Worm (Caenorhabditis elegans): ENCODE measurements around the gene srt-48.

srt-48 gene

DNA sequence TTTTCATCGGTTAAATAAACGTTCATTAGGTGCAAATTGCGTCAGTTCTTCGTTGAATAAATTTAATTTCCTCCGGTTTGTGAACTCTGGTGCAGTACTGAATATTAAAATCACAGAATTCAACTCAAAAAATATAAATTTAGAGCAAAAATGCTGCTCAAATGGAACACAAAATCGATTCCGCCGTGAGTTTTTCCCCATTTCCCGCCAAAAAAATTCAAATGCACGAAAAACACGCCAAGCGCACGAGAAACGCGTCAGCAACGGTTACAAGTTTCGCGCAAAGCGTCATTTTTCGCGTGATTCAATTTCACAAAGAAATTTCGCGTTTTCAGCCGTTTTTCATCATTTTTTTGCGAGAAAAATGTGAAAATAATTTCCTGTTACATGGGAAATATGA is 29.2 kb downstream of the srt-48 start, which contains the start of gene hrpu-1 (continued):
- no peak for TF ChIP-seq T20F7.1 (GFP tag; optimal IDR thresholded peaks at IDR 0.05)
- peak; percentile 53; the same call in 1 of the 2 replicates for TF ChIP-seq arid-1 (GFP tag; conservative IDR thresholded peaks at IDR 0.05)
- no peak for TF ChIP-seq D1046.2 (GFP tag; IDR thresholded peaks at IDR 0.05)
- no peak for TF ChIP-seq ceh-82 (tag; optimal IDR thresholded peaks at IDR 0.05)
- TF ChIP-seq egl-43 (GFP tag; IDR thresholded peaks at IDR 0.05): no peak
- no peak for TF ChIP-seq daf-8 (GFP tag; IDR thresholded peaks at IDR 0.05)
- no peak for TF ChIP-seq zip-2 (tag; optimal IDR thresholded peaks at IDR 0.05)
- TF ChIP-seq jun-1 (tag; optimal IDR thresholded peaks at IDR 0.05): peak; percentile 50
- 0 out of 2 replicates have a peak, but pooled peaks have one; percentile 20 for TF ChIP-seq madf-9 (GFP tag; conservative IDR thresholded peaks at IDR 0.05)
- no peak for TF ChIP-seq lin-15B (tag; optimal IDR thresholded peaks at IDR 0.05)
- TF ChIP-seq lin-13 (GFP tag; optimal IDR thresholded peaks at IDR 0.05): peak; percentile 48
- peak; percentile 38; the same call in 1 of the 2 replicates for TF ChIP-seq vab-7 (GFP tag; IDR thresholded peaks at IDR 0.05)
- peak in 1 of 2 experiments; percentile 13 for TF ChIP-seq daf-16 (GFP tag; optimal IDR thresholded peaks at IDR 0.05)
- TF ChIP-seq daf-16 (tag; optimal IDR thresholded peaks at IDR 0.05): peak; percentile 34
- TF ChIP-seq F37D6.2 (tag; optimal IDR thresholded peaks at IDR 0.05): peak; percentile 55
- TF ChIP-seq nhr-102 (tag; optimal IDR thresholded peaks at IDR 0.05): peak; percentile 75
- no peak for TF ChIP-seq lim-7 (GFP tag; IDR thresholded peaks at IDR 0.05)
- TF ChIP-seq daf-12 (tag; optimal IDR thresholded peaks at IDR 0.05): no peak
- TF ChIP-seq ceh-20 (GFP tag; IDR thresholded peaks at IDR 0.05): 0 out of 2 replicates have a peak, but pooled peaks have one; percentile 51
- peak; percentile 88 for TF ChIP-seq hlh-30 (tag; optimal IDR thresholded peaks at IDR 0.05; ENCODE audit: insufficient read depth)
- TF ChIP-seq hlh-11 (tag; optimal IDR thresholded peaks at IDR 0.05): peak; percentile 64
- peak; percentile 75; the same call in 1 of the 2 replicates for TF ChIP-seq zfp-3 (GFP tag; conservative IDR thresholded peaks at IDR 0.05)
- peak; percentile 91 for TF ChIP-seq dve-1 (tag; optimal IDR thresholded peaks at IDR 0.05; ENCODE audit: insufficient read depth)
- TF ChIP-seq snpc-1.2 (GFP tag; IDR thresholded peaks at IDR 0.05): peak; percentile 95
- TF ChIP-seq spr-3 (GFP tag; optimal IDR thresholded peaks at IDR 0.05): no peak
- TF ChIP-seq unc-130 (GFP tag; optimal IDR thresholded peaks at IDR 0.05): peak; percentile 43
- TF ChIP-seq ama-1 (optimal IDR thresholded peaks at IDR 0.05): peak; percentile 67
- peak; percentile 37 for TF ChIP-seq nhr-77 (tag; optimal IDR thresholded peaks at IDR 0.05)
- TF ChIP-seq attf-4 (tag; optimal IDR thresholded peaks at IDR 0.05): no peak
- TF ChIP-seq lsy-2 (tag; optimal IDR thresholded peaks at IDR 0.05): peak; percentile 38 to 89

DNA sequence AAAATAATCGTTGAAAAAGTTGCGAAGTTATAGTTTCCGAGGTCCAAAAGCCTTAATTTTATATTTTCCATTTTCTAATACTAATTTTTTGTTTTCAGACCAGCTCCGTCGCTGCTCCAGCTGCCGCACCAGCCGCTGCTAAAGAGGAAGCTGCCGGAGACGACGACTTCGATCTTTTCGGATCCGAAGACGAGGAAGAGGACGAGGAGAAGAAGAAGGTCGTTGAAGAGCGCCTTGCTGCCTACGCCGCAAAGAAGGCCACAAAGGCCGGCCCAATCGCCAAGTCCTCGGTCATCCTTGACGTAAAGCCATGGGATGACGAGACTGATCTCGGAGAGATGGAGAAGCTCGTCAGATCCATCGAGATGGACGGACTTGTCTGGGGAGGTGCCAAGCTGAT is 29.9 kb downstream of the srt-48 start:
- TF ChIP-seq ZK337.2 (GFP tag; IDR thresholded peaks at IDR 0.05): no peak
- TF ChIP-seq tra-1 (GFP tag; IDR thresholded peaks at IDR 0.05): 0 out of 2 replicates have a peak, but pooled peaks have one; percentile 22
- no peak for TF ChIP-seq ceh-82 (tag; optimal IDR thresholded peaks at IDR 0.05)
- no peak for TF ChIP-seq nhr-102 (tag; optimal IDR thresholded peaks at IDR 0.05)
- no peak for TF ChIP-seq saeg-2 (GFP tag; IDR thresholded peaks at IDR 0.05)
- no peak for TF ChIP-seq zag-1 (tag; optimal IDR thresholded peaks at IDR 0.05)
- TF ChIP-seq daf-19 (GFP tag; conservative IDR thresholded peaks at IDR 0.05): no peak
- TF ChIP-seq Y48G9A.11 (GFP tag; IDR thresholded peaks at IDR 0.05): peak; percentile 37; the same call in 1 of the 2 replicates
- no peak for TF ChIP-seq mdl-1 (tag; optimal IDR thresholded peaks at IDR 0.05)
- TF ChIP-seq zip-11 (GFP tag; IDR thresholded peaks at IDR 0.05): no peak
- TF ChIP-seq T20F7.1 (GFP tag; optimal IDR thresholded peaks at IDR 0.05): no peak
- TF ChIP-seq ztf-11 (tag; optimal IDR thresholded peaks at IDR 0.05): no peak
- no peak for TF ChIP-seq dmd-6 (GFP tag; IDR thresholded peaks at IDR 0.05)
- no peak for TF ChIP-seq mes-2 (tag; optimal IDR thresholded peaks at IDR 0.05; ENCODE audit: poor library complexity, severe bottlenecking)
- TF ChIP-seq ama-1 (optimal IDR thresholded peaks at IDR 0.05): no peak
- TF ChIP-seq lin-29 (GFP tag; IDR thresholded peaks at IDR 0.05): no peak
- no peak for TF ChIP-seq hlh-30 (tag; optimal IDR thresholded peaks at IDR 0.05; ENCODE audit: insufficient read depth)
- no peak for TF ChIP-seq dpl-1 (GFP tag; optimal IDR thresholded peaks at IDR 0.05)
- no peak for TF ChIP-seq lir-3 (tag; optimal IDR thresholded peaks at IDR 0.05)
- TF ChIP-seq ctbp-1 (GFP tag; IDR thresholded peaks at IDR 0.05): no peak
- TF ChIP-seq dve-1 (tag; optimal IDR thresholded peaks at IDR 0.05; ENCODE audit: insufficient read depth): no peak
- TF ChIP-seq Y75B8A.6 (GFP tag; IDR thresholded peaks at IDR 0.05): 0 out of 2 replicates have a peak, but pooled peaks have one; percentile 30
- TF ChIP-seq pha-4 (GFP tag; IDR thresholded peaks at IDR 0.05): peak; percentile 46; the same call in 1 of the 2 replicates
- TF ChIP-seq pha-4 (tag; optimal IDR thresholded peaks at IDR 0.05): no peak
- no peak for TF ChIP-seq daf-16 (GFP tag; optimal IDR thresholded peaks at IDR 0.05)
- TF ChIP-seq daf-16 (tag; optimal IDR thresholded peaks at IDR 0.05): no peak
- TF ChIP-seq ceh-62 (tag; optimal IDR thresholded peaks at IDR 0.05): no peak
- TF ChIP-seq nhr-48 (tag; optimal IDR thresholded peaks at IDR 0.05): no peak
- TF ChIP-seq arid-1 (GFP tag; conservative IDR thresholded peaks at IDR 0.05): no peak

All from whole organism, L4 larva.